Worm (Caenorhabditis elegans) whole organism, late embryonic: Measurements from ENCODE around the gene C02B8.3.

ENCODE experiments used
- C38D4.7 ChIP-seq: fragments of 200-800 bp; sonication (Bioruptor generic); optimal IDR thresholded peaks from 2 replicates; lab custom pipeline; 2018; ENCODE audit warnings: mild to moderate bottlenecking, missing genetic modification characterization, moderate library complexity, missing compliant biosample characterization
- ahr-1 ChIP-seq: sonication (generic microtip); optimal IDR thresholded peaks from 2 replicates; lab custom pipeline; 2016; ENCODE audit warnings: missing genetic modification characterization, missing compliant biosample characterization
- ceh-14 ChIP-seq: sonication (generic microtip); optimal IDR thresholded peaks from 2 replicates; lab custom pipeline; 2016; ENCODE audit warnings: missing genotype, missing genetic modification characterization, missing compliant biosample characterization
- ceh-2 ChIP-seq: sonication (generic microtip); optimal IDR thresholded peaks from 2 replicates; lab custom pipeline; 2016; ENCODE audit warnings: missing genotype, missing genetic modification characterization, missing compliant biosample characterization
- che-1 ChIP-seq: sonication (generic microtip); optimal IDR thresholded peaks from 2 replicates; lab custom pipeline; 2016; ENCODE audit warnings: mild to moderate bottlenecking, missing genetic modification characterization, missing compliant biosample characterization
- hlh-30 ChIP-seq: sonication (generic microtip); optimal IDR thresholded peaks from 2 replicates; lab custom pipeline; 2017; ENCODE audit warnings: antibody characterized with exemption, missing genetic modification characterization, missing compliant biosample characterization; ENCODE audit not compliant: insufficient read depth
- pax-1 ChIP-seq: fragments of 150-350 bp; optimal IDR thresholded peaks from 2 replicates; lab custom pipeline; 2014; ENCODE audit warnings: missing biosample characterization, missing genetic modification characterization

DNA sequence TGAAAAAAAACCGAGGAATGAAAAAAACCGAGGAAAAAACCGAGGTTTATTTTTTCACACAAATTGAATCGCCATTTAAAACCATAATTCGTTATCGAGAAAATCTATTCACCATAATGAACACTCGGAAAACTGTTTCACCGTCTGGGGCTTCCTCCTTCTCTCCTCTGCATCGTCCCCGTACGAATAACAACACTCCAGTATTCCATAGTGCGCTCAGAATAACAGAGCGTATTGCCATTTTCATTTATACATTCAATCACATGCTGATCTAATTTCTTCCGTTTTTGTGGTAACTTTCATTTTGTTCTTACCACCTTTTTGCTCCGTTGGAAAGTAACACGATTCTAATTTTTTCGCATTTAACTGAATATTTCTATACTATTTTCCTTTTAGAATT is 30.3 kb downstream of the C02B8.3 start, which contains the start of gene C17H11.2:
- TF ChIP-seq ceh-14 (tag; lab: Kevin White, UChicago) (no peak), ahr-1 (tag; lab: Kevin White, UChicago) (no peak), C38D4.7 (GFP tag; lab: Kevin White, UChicago) (no peak), ceh-2 (tag; lab: Kevin White, UChicago) (no peak), che-1 (tag; lab: Kevin White, UChicago) (no peak), pax-1 (tag; lab: Kevin White, UChicago) (no peak), hlh-30 (no peak)
